Worm (Caenorhabditis elegans): ENCODE measurements around the gene str-92.

DNA sequence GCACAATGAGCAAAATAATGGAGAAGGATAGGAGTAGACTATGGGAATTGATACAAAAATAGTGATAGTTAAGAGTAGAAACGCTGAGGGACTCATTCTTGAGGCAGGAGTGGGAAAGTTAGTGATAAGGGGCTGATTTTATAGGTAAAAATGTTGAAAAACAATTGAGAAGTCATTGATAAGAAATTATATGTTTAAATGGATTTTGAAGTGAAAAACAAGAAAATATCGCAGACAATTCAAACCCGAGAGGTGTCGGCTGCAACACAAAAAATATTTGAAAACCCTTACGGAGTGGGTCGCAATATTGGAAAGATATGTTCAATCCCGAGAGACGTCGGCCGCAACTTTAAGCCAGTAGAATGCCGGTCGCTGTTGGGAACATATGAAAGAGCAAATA is 20.3 kb upstream of the str-92 start, which contains the start of gene spp-29:
- TF ChIP-seq Y95B8A.8 (GFP tag; IDR thresholded peaks at IDR 0.05) (no peak), nhr-120 (GFP tag; IDR thresholded peaks at IDR 0.05) (no peak), him-1 (tag; optimal IDR thresholded peaks at IDR 0.05) (no peak), F49E8.2 (tag; optimal IDR thresholded peaks at IDR 0.05; ENCODE audit: insufficient read depth) (no peak), rpc-1 (optimal IDR thresholded peaks at IDR 0.05) (no peak), rpc-1 (tag; optimal IDR thresholded peaks at IDR 0.05) (no peak), hsf-1 (GFP tag; IDR thresholded peaks at IDR 0.05) (no peak), egl-18 (GFP tag; IDR thresholded peaks at IDR 0.05) (no peak), hrde-1 (tag; optimal IDR thresholded peaks at IDR 0.05; ENCODE audit: borderline replicate concordance) (no peak), sdz-38 (tag; optimal IDR thresholded peaks at IDR 0.05) (no peak), F57A8.1 (GFP tag; optimal IDR thresholded peaks at IDR 0.05) (no peak), B0261.1 (tag; optimal IDR thresholded peaks at IDR 0.05) (no peak), rec-8 (tag; optimal IDR thresholded peaks at IDR 0.05) (no peak), Y53G8AR.9 (GFP tag; conservative IDR thresholded peaks at IDR 0.05) (no peak)

Data from whole organism, young adult.